Fruit fly (Drosophila melanogaster) whole organism, pupa: Measurements from ENCODE around the gene SC35.
A peak's percentile ranks its signal among the peaks of the same experiment; 100 is the strongest.

ENCODE experiments used
- CG10348 ChIP-seq: fragments of 200-800 bp; sonication (Bioruptor generic); IDR thresholded peaks from 2 replicates; pipeline ENCODE4 v1.3.6; 2022; ENCODE audit warnings: missing biosample characterization, missing genetic modification characterization
- CG12605 ChIP-seq: fragments of 200-800 bp; sonication (Bioruptor generic); IDR thresholded peaks from 2 replicates; pipeline ENCODE4 v1.3.6; 2022; ENCODE audit warnings: missing biosample characterization, missing genetic modification characterization
- CG13204 ChIP-seq: fragments of 200-800 bp; sonication (Bioruptor generic); optimal IDR thresholded peaks from 2 replicates; lab custom pipeline; 2018; ENCODE audit warnings: missing biosample characterization, mild to moderate bottlenecking, missing genetic modification characterization, moderate library complexity
- CG14655 ChIP-seq: fragments of 200-800 bp; sonication (Bioruptor generic); optimal IDR thresholded peaks from 3 replicates; lab custom pipeline; 2017; ENCODE audit warnings: mild to moderate bottlenecking, missing biosample characterization, missing genetic modification reagents, missing genetic modification characterization
- CG15710 ChIP-seq: fragments of 200-800 bp; sonication (Bioruptor generic); optimal IDR thresholded peaks from 2 replicates; lab custom pipeline; 2018; ENCODE audit warnings: missing biosample characterization, mild to moderate bottlenecking, missing genetic modification characterization, moderate library complexity
- CG17806 ChIP-seq: fragments of 200-800 bp; sonication (Bioruptor generic); optimal IDR thresholded peaks from 2 replicates; lab custom pipeline; 2018; ENCODE audit warnings: missing biosample characterization, mild to moderate bottlenecking, missing genetic modification characterization, moderate library complexity
- CG32121 ChIP-seq: fragments of 200-800 bp; sonication (Bioruptor generic); IDR thresholded peaks from 2 replicates; pipeline ENCODE4 v1.3.6; 2022; ENCODE audit warnings: missing biosample characterization, missing genetic modification characterization
- CG34367 ChIP-seq: fragments of 200-800 bp; sonication (Bioruptor generic); optimal IDR thresholded peaks from 2 replicates; lab custom pipeline; 2018; ENCODE audit warnings: missing biosample characterization, mild to moderate bottlenecking, missing genetic modification characterization
- CG4496 ChIP-seq: fragments of 200-800 bp; sonication (Bioruptor generic); IDR thresholded peaks from 3 replicates; pipeline ENCODE4 v1.3.6; 2022; ENCODE audit warnings: missing biosample characterization, missing genetic modification characterization
- CG8159 ChIP-seq: fragments of 200-800 bp; sonication (Bioruptor generic); optimal IDR thresholded peaks from 3 replicates; lab custom pipeline; 2018; ENCODE audit warnings: missing biosample characterization, mild to moderate bottlenecking, missing genetic modification characterization, moderate library complexity
- CG8301 ChIP-seq: fragments of 200-800 bp; sonication (Bioruptor generic); optimal IDR thresholded peaks from 2 replicates; lab custom pipeline; 2018; ENCODE audit warnings: missing biosample characterization, mild to moderate bottlenecking, missing genetic modification characterization
- CG9948 ChIP-seq: fragments of 200-800 bp; sonication (Bioruptor generic); optimal IDR thresholded peaks from 2 replicates; lab custom pipeline; 2018; ENCODE audit warnings: missing biosample characterization, mild to moderate bottlenecking, missing genetic modification characterization, moderate library complexity
- D1 ChIP-seq: fragments of 200-800 bp; sonication (Bioruptor generic); optimal IDR thresholded peaks from 2 replicates; lab custom pipeline; 2018; ENCODE audit warnings: missing biosample characterization, mild to moderate bottlenecking, missing genetic modification characterization, moderate library complexity
- EcR ChIP-seq: fragments of 200-800 bp; sonication (Bioruptor generic); optimal IDR thresholded peaks from 3 replicates; lab custom pipeline; 2019; ENCODE audit warnings: missing biosample characterization, missing genetic modification characterization, mild to moderate bottlenecking, moderate library complexity, missing genetic modification reagents
- Ets98B ChIP-seq: fragments of 200-800 bp; sonication (Bioruptor generic); IDR thresholded peaks from 2 replicates; pipeline ENCODE4 v1.3.6; 2022; ENCODE audit warnings: missing biosample characterization, missing genetic modification characterization
- Pif1A ChIP-seq: fragments of 200-800 bp; sonication (Bioruptor generic); optimal IDR thresholded peaks from 3 replicates; lab custom pipeline; 2016; ENCODE audit warnings: missing biosample characterization, missing genetic modification characterization
- Pif1B ChIP-seq: fragments of 200-800 bp; sonication (Bioruptor generic); optimal IDR thresholded peaks from 3 replicates; lab custom pipeline; 2016; ENCODE audit warnings: missing biosample characterization, missing genetic modification characterization
- Snoo ChIP-seq: fragments of 200-800 bp; sonication (Bioruptor generic); optimal IDR thresholded peaks from 3 replicates; lab custom pipeline; 2017; ENCODE audit warnings: missing biosample characterization, mild to moderate bottlenecking, missing genetic modification characterization, inconsistent platforms
- fd96Ca ChIP-seq: fragments of 200-800 bp; sonication (Bioruptor generic); IDR thresholded peaks from 3 replicates; pipeline ENCODE4 v1.3.6; 2022; ENCODE audit warnings: missing biosample characterization, missing genetic modification characterization
- gl ChIP-seq: fragments of 200-800 bp; sonication (Bioruptor generic); optimal IDR thresholded peaks from 2 replicates; lab custom pipeline; 2018; ENCODE audit warnings: missing biosample characterization, mild to moderate bottlenecking, missing genetic modification characterization
- rn ChIP-seq: fragments of 200-800 bp; sonication (Bioruptor generic); IDR thresholded peaks from 2 replicates; pipeline ENCODE4 v1.3.6; 2022; ENCODE audit warnings: missing biosample characterization, missing genetic modification characterization

The SC35 gene

DNA sequence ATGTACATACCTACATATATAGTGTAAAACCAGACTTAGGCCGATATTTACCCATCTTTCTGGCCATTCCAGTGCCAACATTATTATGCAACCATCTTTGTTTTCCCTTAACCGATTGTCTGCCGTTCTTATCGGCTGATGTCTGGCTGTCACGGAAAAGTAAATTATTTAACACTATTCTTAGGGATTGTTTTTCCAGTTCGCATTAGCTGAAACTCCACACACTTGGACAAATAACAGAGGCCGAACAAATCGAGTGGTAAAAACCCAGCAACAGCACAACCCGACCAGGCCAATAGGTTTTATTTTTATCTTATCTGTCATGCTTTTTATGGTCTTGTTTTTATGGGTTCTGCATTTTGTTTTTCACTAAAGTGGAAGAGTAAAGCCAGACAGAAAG lies 39.1 kb upstream of the SC35 start:
- no peak for TF ChIP-seq CG13204 (GFP tag; lab: Kevin White, UChicago)
- TF ChIP-seq Snoo (tag; lab: Kevin White, UChicago): no peak
- TF ChIP-seq Ets98B: no peak
- no peak for TF ChIP-seq CG8301
- TF ChIP-seq Pif1B: no peak
- no peak for TF ChIP-seq rn (GFP tag; lab: Robert Waterston, UW)
- no peak for TF ChIP-seq CG17806
- TF ChIP-seq CG34367 (tag; lab: Kevin White, UChicago): no peak
- TF ChIP-seq CG14655 (GFP tag; lab: Kevin White, UChicago): no peak

DNA sequence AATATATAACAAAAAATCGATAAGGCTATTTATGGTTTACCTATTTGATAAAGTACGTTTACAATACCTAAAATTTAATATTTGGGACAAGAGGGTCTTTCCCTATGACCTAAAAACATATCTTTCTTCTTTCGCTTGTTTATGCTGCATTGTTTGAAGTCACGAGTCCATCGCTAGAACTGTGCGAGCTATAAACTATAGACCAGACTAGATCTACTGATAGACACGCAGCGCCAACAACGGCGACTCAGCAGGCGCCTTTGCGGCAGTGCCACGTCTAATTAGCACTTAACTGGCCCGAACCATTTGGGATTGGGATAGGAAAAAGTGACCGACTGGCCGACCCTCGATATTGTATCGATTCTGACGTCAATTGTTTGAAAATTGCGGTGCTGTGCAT lies 38.5 kb upstream of the SC35 start:
- TF ChIP-seq Pif1B (no peak), CG34367 (tag; lab: Kevin White, UChicago) (no peak), D1 (tag; lab: Kevin White, UChicago) (no peak), CG12605 (no peak), CG8301 (no peak), CG8159 (tag; lab: Kevin White, UChicago) (no peak), EcR (GFP tag; lab: Kevin White, UChicago) (no peak), CG10348 (no peak)

DNA sequence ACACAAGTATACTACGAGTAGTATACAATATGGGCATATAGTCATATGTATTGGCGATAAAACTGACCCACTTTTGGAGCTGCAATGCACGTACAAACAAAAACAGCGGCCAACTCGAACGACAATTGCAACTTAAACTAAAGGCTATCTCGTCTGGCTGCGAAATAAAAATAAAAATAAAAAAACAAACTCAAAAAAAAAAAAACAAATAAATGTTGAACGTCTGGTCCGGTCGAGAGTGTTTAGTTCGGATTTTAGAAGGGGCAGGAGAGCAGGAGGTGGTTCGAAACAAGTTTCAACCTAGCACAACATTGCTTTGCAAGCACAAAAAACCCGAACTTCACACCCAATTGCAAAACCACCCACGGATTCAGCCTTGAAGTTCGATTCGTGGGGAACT lies 37.5 kb upstream of the SC35 start:
- peak; percentile 56; the same call in 1 of the 2 replicates for TF ChIP-seq Ets98B
- TF ChIP-seq CG12605: peak; percentile 61
- TF ChIP-seq CG10348: no peak
- TF ChIP-seq CG17806: no peak
- no peak for TF ChIP-seq Pif1A (GFP tag; lab: Kevin White, UChicago)
- TF ChIP-seq CG32121 (GFP tag; lab: Robert Waterston, UW): peak; percentile 47
- TF ChIP-seq CG4496 (GFP tag; lab: Robert Waterston, UW): peak; percentile 63; the same call in 2 of the 3 replicates

DNA sequence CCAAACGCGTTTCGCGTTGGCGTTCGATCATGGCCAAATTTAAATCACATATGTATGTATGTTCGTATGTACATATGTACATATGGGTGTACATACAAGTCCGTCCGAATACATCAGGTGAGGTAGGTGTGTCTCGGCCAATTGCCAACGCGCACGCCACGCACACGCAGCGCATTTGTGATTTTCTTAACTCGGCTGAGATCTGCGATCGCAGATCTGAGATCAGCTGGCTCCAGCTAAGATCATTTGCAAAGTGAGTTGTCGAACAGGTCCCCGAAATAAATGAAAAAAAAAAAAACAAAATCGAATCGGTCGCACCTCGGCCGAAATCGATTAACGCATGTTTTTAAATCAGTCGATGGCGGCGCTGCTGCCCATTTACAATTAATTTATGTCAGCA lies 34.8 kb upstream of the SC35 start:
- no peak for TF ChIP-seq CG4496 (GFP tag; lab: Robert Waterston, UW)
- no peak for TF ChIP-seq rn (GFP tag; lab: Robert Waterston, UW)
- TF ChIP-seq CG8301: no peak
- TF ChIP-seq CG13204 (GFP tag; lab: Kevin White, UChicago): no peak
- TF ChIP-seq fd96Ca: no peak
- no peak for TF ChIP-seq CG14655 (GFP tag; lab: Kevin White, UChicago)
- TF ChIP-seq CG10348: no peak
- TF ChIP-seq CG32121 (GFP tag; lab: Robert Waterston, UW): no peak
- no peak for TF ChIP-seq Pif1A (GFP tag; lab: Kevin White, UChicago)
- no peak for TF ChIP-seq gl (tag; lab: Kevin White, UChicago)
- no peak for TF ChIP-seq Snoo (tag; lab: Kevin White, UChicago)
- TF ChIP-seq CG15710 (tag; lab: Kevin White, UChicago): no peak
- TF ChIP-seq CG34367 (tag; lab: Kevin White, UChicago): no peak
- no peak for TF ChIP-seq CG9948 (tag; lab: Kevin White, UChicago)
- TF ChIP-seq CG17806: no peak
- no peak for TF ChIP-seq CG12605
- no peak for TF ChIP-seq D1 (tag; lab: Kevin White, UChicago)
- TF ChIP-seq Pif1B: no peak
- no peak for TF ChIP-seq Ets98B

DNA sequence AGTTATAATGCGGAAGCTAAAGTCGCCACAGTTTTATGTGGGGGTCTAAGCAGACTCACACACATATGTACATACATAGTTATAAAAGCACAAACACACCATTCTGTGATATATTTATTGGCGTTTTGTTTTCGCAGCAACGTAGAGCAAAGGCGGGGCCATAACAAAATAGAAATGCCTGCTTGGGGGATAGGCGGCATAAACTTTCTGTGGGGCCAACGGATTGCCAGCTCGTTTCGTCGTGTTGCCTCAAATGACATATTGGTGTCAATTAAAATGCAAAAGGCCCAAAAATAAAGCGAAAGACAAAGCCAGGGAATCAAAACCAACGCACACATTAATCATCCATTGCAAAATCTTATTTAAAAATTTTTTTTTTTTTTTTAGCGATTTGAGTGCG lies 34.3 kb upstream of the SC35 start:
- TF ChIP-seq CG12605 (no peak), CG34367 (tag; lab: Kevin White, UChicago) (no peak), CG13204 (GFP tag; lab: Kevin White, UChicago) (no peak), gl (tag; lab: Kevin White, UChicago) (no peak), fd96Ca (no peak), Snoo (tag; lab: Kevin White, UChicago) (no peak), CG32121 (GFP tag; lab: Robert Waterston, UW) (no peak), EcR (GFP tag; lab: Kevin White, UChicago) (no peak), CG9948 (tag; lab: Kevin White, UChicago) (no peak), CG8301 (no peak), CG4496 (GFP tag; lab: Robert Waterston, UW) (no peak), Ets98B (no peak), rn (GFP tag; lab: Robert Waterston, UW) (no peak), CG8159 (tag; lab: Kevin White, UChicago) (no peak), CG14655 (GFP tag; lab: Kevin White, UChicago) (no peak), Pif1A (GFP tag; lab: Kevin White, UChicago) (no peak), D1 (tag; lab: Kevin White, UChicago) (no peak)
- TF ChIP-seq, all 21 proteins: peak for 0

DNA sequence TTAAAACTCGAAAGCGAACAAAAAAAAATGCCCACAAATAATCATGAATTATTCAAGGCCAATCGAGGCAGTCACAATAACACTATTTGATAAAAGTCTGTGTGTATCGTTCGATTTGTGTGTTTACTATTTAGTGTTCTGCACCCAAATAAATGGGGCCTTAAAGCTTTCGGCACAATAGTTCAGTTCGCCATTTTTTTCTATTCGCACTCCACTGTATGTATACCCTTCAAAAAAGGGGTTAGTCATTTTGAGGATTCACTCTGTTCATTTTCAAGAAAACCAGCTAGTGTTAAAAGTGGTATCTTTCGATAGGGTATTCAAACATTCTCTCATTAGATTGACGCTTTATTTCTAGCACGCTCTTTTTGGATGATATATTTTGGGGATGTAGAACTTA lies 33.2 kb upstream of the SC35 start:
- TF ChIP-seq CG14655 (GFP tag; lab: Kevin White, UChicago) (no peak), Pif1B (no peak), CG32121 (GFP tag; lab: Robert Waterston, UW) (peak; percentile 38; the same call in 1 of the 2 replicates), fd96Ca (no peak), Snoo (tag; lab: Kevin White, UChicago) (no peak), Ets98B (peak; percentile 24; the same call in 1 of the 2 replicates), EcR (GFP tag; lab: Kevin White, UChicago) (no peak), rn (GFP tag; lab: Robert Waterston, UW) (no peak), CG10348 (no peak), CG15710 (tag; lab: Kevin White, UChicago) (no peak)

DNA sequence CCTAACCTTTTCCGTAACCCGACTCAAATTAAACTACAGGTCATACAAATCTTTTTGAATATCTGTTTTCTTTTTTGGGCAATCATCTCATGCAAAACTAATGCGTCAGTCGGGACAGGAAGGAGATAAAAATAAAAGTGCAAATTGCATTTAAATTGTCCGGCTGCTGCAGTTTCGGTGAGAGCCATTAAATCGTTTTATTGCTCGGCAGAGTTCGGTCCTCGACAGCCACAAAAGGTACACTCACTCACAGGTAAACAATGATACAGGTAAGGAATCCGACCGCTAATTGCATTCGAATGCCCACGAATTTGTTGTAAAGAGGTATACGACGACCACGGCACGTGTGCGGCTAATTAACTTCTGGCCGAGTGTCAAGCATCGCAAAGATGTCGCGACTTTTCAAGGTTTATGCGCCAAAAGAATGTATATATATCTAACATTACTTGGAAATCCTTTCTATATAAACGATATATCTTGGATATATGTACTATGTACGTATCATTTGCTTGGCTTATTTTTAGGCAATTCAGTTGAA lies 32.1 kb upstream of the SC35 start:
- TF ChIP-seq CG9948 (tag; lab: Kevin White, UChicago): no peak
- no peak for TF ChIP-seq Ets98B
- no peak for TF ChIP-seq D1 (tag; lab: Kevin White, UChicago)
- TF ChIP-seq gl (tag; lab: Kevin White, UChicago): no peak
- no peak for TF ChIP-seq EcR (GFP tag; lab: Kevin White, UChicago)
- no peak for TF ChIP-seq CG8301
- no peak for TF ChIP-seq CG34367 (tag; lab: Kevin White, UChicago)
- no peak for TF ChIP-seq Snoo (tag; lab: Kevin White, UChicago)
- TF ChIP-seq CG12605: no peak
- no peak for TF ChIP-seq CG17806
- no peak for TF ChIP-seq CG8159 (tag; lab: Kevin White, UChicago)
- no peak for TF ChIP-seq Pif1A (GFP tag; lab: Kevin White, UChicago)
- TF ChIP-seq fd96Ca: no peak
- no peak for TF ChIP-seq CG15710 (tag; lab: Kevin White, UChicago)
- no peak for TF ChIP-seq CG13204 (GFP tag; lab: Kevin White, UChicago)
- TF ChIP-seq CG4496 (GFP tag; lab: Robert Waterston, UW): no peak
- no peak for TF ChIP-seq rn (GFP tag; lab: Robert Waterston, UW)
